Worm (Caenorhabditis elegans): ENCODE measurements around the gene T05A10.6.

DNA sequence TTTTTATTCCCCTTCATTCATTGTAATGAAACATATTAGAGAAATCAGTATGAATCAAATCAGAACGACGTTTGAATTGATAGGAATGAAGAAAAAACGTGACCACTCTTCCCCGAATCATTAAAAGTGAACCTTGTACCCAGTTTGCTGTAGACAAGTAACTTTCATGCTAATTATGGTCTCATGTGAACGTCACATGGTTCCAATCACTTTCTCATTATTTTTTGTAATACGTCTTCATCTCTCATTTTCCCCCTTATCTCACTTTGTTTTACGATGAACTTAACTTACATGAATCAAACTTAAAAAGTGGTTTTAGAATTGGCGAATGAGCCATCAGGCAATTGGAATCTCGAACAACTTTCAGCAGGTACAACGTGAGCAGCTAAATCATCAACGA, 21.8 kb downstream of the T05A10.6 start:
- TF ChIP-seq ets-7 (tag; optimal IDR thresholded peaks at IDR 0.05) (no peak), ama-1 (optimal IDR thresholded peaks at IDR 0.05) (no peak), tbx-37 (GFP tag; conservative IDR thresholded peaks at IDR 0.05) (no peak), pes-1 (GFP tag; IDR thresholded peaks at IDR 0.05) (no peak), B0310.2 (tag; optimal IDR thresholded peaks at IDR 0.05) (no peak), tra-4 (tag; optimal IDR thresholded peaks at IDR 0.05) (no peak), flt-1 (GFP tag; IDR thresholded peaks at IDR 0.05) (no peak)

All from whole organism, early embryonic.